Fruit fly (Drosophila melanogaster) whole organism, prepupa: Measurements from ENCODE around the gene Cyp6v1.

Experiments
- CG11294 ChIP-seq: fragments of 200-800 bp; sonication (Bioruptor generic); IDR thresholded peaks from 2 replicates; pipeline ENCODE4 v1.3.6; 2022; ENCODE audit warnings: missing biosample characterization, missing genetic modification characterization
- CG11762 ChIP-seq: fragments of 200-800 bp; sonication (Bioruptor generic); optimal IDR thresholded peaks from 3 replicates; lab custom pipeline; 2016; ENCODE audit warnings: missing biosample characterization, missing genetic modification characterization; ENCODE audit not compliant: insufficient read depth
- CG16779 ChIP-seq: fragments of 200-800 bp; sonication (Bioruptor generic); optimal IDR thresholded peaks from 3 replicates; lab custom pipeline; 2017; ENCODE audit warnings: missing biosample characterization, mild to moderate bottlenecking, missing genetic modification characterization
- Lpt ChIP-seq: fragments of 200-800 bp; sonication (Bioruptor generic); optimal IDR thresholded peaks from 3 replicates; lab custom pipeline; 2016; ENCODE audit warnings: missing biosample characterization, missing genetic modification characterization
- dac ChIP-seq: fragments of 200-800 bp; sonication (Bioruptor generic); optimal IDR thresholded peaks from 2 replicates; lab custom pipeline; 2017; ENCODE audit warnings: missing biosample characterization, mild to moderate bottlenecking, missing genetic modification characterization
- fkh ChIP-seq: fragments of 200-800 bp; sonication (Bioruptor generic); optimal IDR thresholded peaks from 3 replicates; lab custom pipeline; 2017; ENCODE audit warnings: missing biosample characterization, mild to moderate bottlenecking, missing genetic modification characterization, moderate library complexity
- salr ChIP-seq, 2 experiments: fragments of 200-800 bp; sonication (Bioruptor generic); optimal IDR thresholded peaks; 3 replicates each; lab custom pipeline; 2016 to 2018; ENCODE audit warnings: missing biosample characterization in 2 of 2, missing genetic modification characterization in 2 of 2, mild to moderate bottlenecking in 1 of 2

dm6 chrX:20631160-20631559, 25.8 kb upstream of the Cyp6v1 start:
- TF ChIP-seq salr (GFP tag; optimal IDR thresholded peaks at IDR 0.05; lab: Kevin White, UChicago) = no peak
- no peak for TF ChIP-seq fkh (GFP tag; lab: Kevin White, UChicago)
- TF ChIP-seq Lpt (GFP tag; lab: Kevin White, UChicago) = no peak
- no peak for TF ChIP-seq dac (GFP tag; lab: Kevin White, UChicago)
- no peak for TF ChIP-seq CG11762 (GFP tag; lab: Kevin White, UChicago)
- no peak for TF ChIP-seq CG16779 (tag; lab: Kevin White, UChicago)
- TF ChIP-seq CG11294 (GFP tag; lab: Robert Waterston, UW) = no peak
